Fruit fly (Drosophila melanogaster) whole organism, embryonic: Measurements from ENCODE around the gene CG6432.

Experiments
- Antp ChIP-seq: fragments of 200-800 bp; sonication (Bioruptor generic); optimal IDR thresholded peaks from 3 replicates; lab custom pipeline; 2016; ENCODE audit warnings: missing biosample characterization, missing genetic modification characterization
- Awh ChIP-seq: fragments of 200-800 bp; sonication (Bioruptor generic); IDR thresholded peaks from 2 replicates; pipeline ENCODE4, ENCODE4 v1.3.6; 2022; ENCODE audit warnings: missing biosample characterization, missing genetic modification characterization
- B-H1 ChIP-seq: fragments of 200-800 bp; sonication (Bioruptor generic); IDR thresholded peaks from 3 replicates; pipeline ENCODE4 v1.3.6; 2022; ENCODE audit warnings: missing biosample characterization, missing genetic modification characterization
- C15 ChIP-seq: fragments of 200-800 bp; sonication (Bioruptor generic); IDR thresholded peaks from 3 replicates; pipeline ENCODE4 v1.3.6; 2022; ENCODE audit warnings: missing biosample characterization, missing genetic modification characterization
- CG10959 ChIP-seq: fragments of 200-800 bp; sonication (Bioruptor generic); IDR thresholded peaks from 2 replicates; pipeline ENCODE4 v1.3.6; 2022; ENCODE audit warnings: missing biosample characterization, missing genetic modification characterization
- CG11723 ChIP-seq: fragments of 200-800 bp; sonication (Bioruptor generic); optimal IDR thresholded peaks from 2 replicates; lab custom pipeline; 2017; ENCODE audit warnings: missing biosample characterization, mild to moderate bottlenecking, missing genetic modification characterization
- CG12769 ChIP-seq: fragments of 200-800 bp; sonication (Bioruptor generic); optimal IDR thresholded peaks from 2 replicates; lab custom pipeline; 2019; ENCODE audit warnings: missing biosample characterization, mild to moderate bottlenecking, missing genetic modification characterization, moderate library complexity
- CG14014 ChIP-seq: fragments of 200-800 bp; sonication (Bioruptor generic); IDR thresholded peaks from 2 replicates; pipeline ENCODE4 v1.3.6; 2022; ENCODE audit warnings: missing biosample characterization, missing genetic modification characterization
- CG14860 ChIP-seq: fragments of 200-800 bp; sonication (Bioruptor generic); IDR thresholded peaks from 3 replicates; pipeline ENCODE4 v1.3.6; 2022; ENCODE audit warnings: missing biosample characterization, missing genetic modification characterization; ENCODE audit not compliant: partially characterized antibody
- CG2889 ChIP-seq: fragments of 200-800 bp; sonication (Bioruptor generic); IDR thresholded peaks from 3 replicates; pipeline ENCODE4 v1.3.6; 2022; ENCODE audit warnings: missing biosample characterization, missing genetic modification characterization
- CG30020 ChIP-seq: fragments of 200-800 bp; optimal IDR thresholded peaks from 2 replicates; lab custom pipeline; 2019; ENCODE audit warnings: missing biosample characterization, mild to moderate bottlenecking, missing genetic modification characterization, moderate library complexity
- CG32532 ChIP-seq: fragments of 200-800 bp; sonication (Bioruptor generic); IDR thresholded peaks from 2 replicates; pipeline ENCODE4 v1.3.6; 2022; ENCODE audit warnings: missing biosample characterization, missing genetic modification characterization
- CG3838 ChIP-seq: fragments of 200-800 bp; sonication (Bioruptor generic); optimal IDR thresholded peaks from 3 replicates; lab custom pipeline; 2016; ENCODE audit warnings: missing biosample characterization, missing genetic modification characterization
- CG6272 ChIP-seq: fragments of 200-800 bp; sonication (Bioruptor generic); IDR thresholded peaks from 2 replicates; pipeline ENCODE4 v1.3.6; 2022; ENCODE audit warnings: missing biosample characterization, missing genetic modification characterization
- CG8281 ChIP-seq: fragments of 200-800 bp; sonication (Bioruptor generic); optimal IDR thresholded peaks from 2 replicates; lab custom pipeline; 2018; ENCODE audit warnings: missing biosample characterization, mild to moderate bottlenecking, missing genetic modification characterization, moderate library complexity
- CrebB ChIP-seq: fragments of 200-800 bp; sonication (Bioruptor generic); optimal IDR thresholded peaks from 3 replicates; lab custom pipeline; 2018; ENCODE audit warnings: missing biosample characterization, mild to moderate bottlenecking, missing genetic modification characterization
- Dfd ChIP-seq, 2 experiments: fragments of >200 bp; optimal IDR thresholded peaks; 2 replicates each; lab custom pipeline; 2017; ENCODE audit warnings: missing biosample characterization in 2 of 2, missing genetic modification characterization in 2 of 2
- ERR ChIP-seq: fragments of 200-800 bp; sonication (Bioruptor generic); optimal IDR thresholded peaks from 2 replicates; lab custom pipeline; 2016; ENCODE audit warnings: missing biosample characterization, missing genetic modification characterization
- Ets97D ChIP-seq: fragments of 200-800 bp; sonication (Bioruptor generic); optimal IDR thresholded peaks from 3 replicates; lab custom pipeline; 2016; ENCODE audit warnings: missing biosample characterization, missing genetic modification characterization
- Gug ChIP-seq: fragments of 200-800 bp; sonication (Bioruptor generic); IDR thresholded peaks from 4 replicates; pipeline ENCODE4 v1.3.6; 2022; ENCODE audit warnings: missing biosample characterization, missing genetic modification characterization
- HLH3B ChIP-seq: fragments of 200-800 bp; sonication (Bioruptor generic); IDR thresholded peaks from 2 replicates; pipeline ENCODE4 v1.3.6; 2022; ENCODE audit warnings: missing biosample characterization, missing genetic modification characterization
- Hr3 ChIP-seq: fragments of 200-800 bp; sonication (Bioruptor generic); optimal IDR thresholded peaks from 3 replicates; lab custom pipeline; 2016; ENCODE audit warnings: missing biosample characterization, missing genetic modification characterization
- Lhr ChIP-seq: fragments of 200-800 bp; sonication (Bioruptor generic); optimal IDR thresholded peaks from 3 replicates; lab custom pipeline; 2017; ENCODE audit warnings: mild to moderate bottlenecking, missing biosample characterization, missing genetic modification reagents, missing genetic modification characterization
- MTF-1 ChIP-seq: fragments of 200-800 bp; sonication (Bioruptor generic); optimal IDR thresholded peaks from 2 replicates; lab custom pipeline; 2018; ENCODE audit warnings: missing biosample characterization, mild to moderate bottlenecking, missing genetic modification characterization, borderline replicate concordance
- Myb ChIP-seq: fragments of 200-800 bp; sonication (Bioruptor generic); optimal IDR thresholded peaks from 2 replicates; lab custom pipeline; 2016; ENCODE audit warnings: missing biosample characterization, missing genetic modification characterization
- NC2β ChIP-seq: fragments of 200-800 bp; sonication (Bioruptor generic); optimal IDR thresholded peaks from 2 replicates; lab custom pipeline; 2016; ENCODE audit warnings: missing biosample characterization, missing genetic modification characterization
- Neu2 ChIP-seq: fragments of 200-800 bp; sonication (Bioruptor generic); optimal IDR thresholded peaks from 3 replicates; lab custom pipeline; 2016; ENCODE audit warnings: missing biosample characterization, missing genetic modification characterization, borderline replicate concordance
- Oli ChIP-seq: fragments of 200-800 bp; sonication (Bioruptor generic); optimal IDR thresholded peaks from 2 replicates; lab custom pipeline; 2018; ENCODE audit warnings: missing biosample characterization, mild to moderate bottlenecking, missing genetic modification characterization, moderate library complexity
- Sox102F ChIP-seq: fragments of 200-800 bp; sonication (Bioruptor generic); optimal IDR thresholded peaks from 2 replicates; lab custom pipeline; 2018; ENCODE audit warnings: missing biosample characterization, mild to moderate bottlenecking, missing genetic modification characterization, moderate library complexity
- al ChIP-seq: fragments of 200-800 bp; sonication (Bioruptor generic); IDR thresholded peaks from 2 replicates; pipeline ENCODE4 v1.3.6; 2022; ENCODE audit warnings: missing biosample characterization, missing genetic modification characterization
- ash1 ChIP-seq: fragments of 200-800 bp; sonication (Bioruptor generic); optimal IDR thresholded peaks from 2 replicates; lab custom pipeline; 2018; ENCODE audit warnings: missing biosample characterization, mild to moderate bottlenecking, missing genetic modification characterization
- bcd ChIP-seq: fragments of 200-800 bp; sonication (Bioruptor generic); optimal IDR thresholded peaks from 2 replicates; lab custom pipeline; 2017; ENCODE audit warnings: missing biosample characterization, mild to moderate bottlenecking, missing genetic modification characterization
- cas ChIP-seq: fragments of 200-800 bp; sonication (Bioruptor generic); IDR thresholded peaks from 2 replicates; pipeline ENCODE4 v1.3.6; 2022; ENCODE audit warnings: missing biosample characterization, missing genetic modification characterization
- chinmo ChIP-seq: fragments of 200-800 bp; sonication (Bioruptor generic); IDR thresholded peaks from 4 replicates; pipeline ENCODE4 v1.3.6; 2022; ENCODE audit warnings: missing biosample characterization, missing genetic modification characterization; ENCODE audit not compliant: partially characterized antibody
- gcm ChIP-seq: fragments of 200-800 bp; sonication (Bioruptor generic); optimal IDR thresholded peaks from 2 replicates; lab custom pipeline; 2019; ENCODE audit warnings: missing biosample characterization, mild to moderate bottlenecking, missing genetic modification characterization, moderate library complexity
- hb ChIP-seq: fragments of 200-800 bp; sonication (Bioruptor generic); IDR thresholded peaks from 3 replicates; pipeline ENCODE4 v1.3.6; 2022; ENCODE audit warnings: missing biosample characterization, missing genetic modification characterization; ENCODE audit not compliant: partially characterized antibody
- hth ChIP-seq: fragments of >200 bp; optimal IDR thresholded peaks from 2 replicates; lab custom pipeline; 2017; ENCODE audit warnings: inconsistent platforms
- lmd ChIP-seq: fragments of 200-800 bp; sonication (Bioruptor generic); IDR thresholded peaks from 2 replicates; pipeline ENCODE4 v1.3.6; 2022; ENCODE audit warnings: missing biosample characterization, missing genetic modification characterization
- lov ChIP-seq, 2 experiments: fragments of 200-800 bp in 1 of 2; fragments of >200 bp in 1 of 2; sonication (Bioruptor generic) in 1 of 2; IDR thresholded peaks in 1 of 2; optimal IDR thresholded peaks in 1 of 2; 2 replicates in 1 of 2; 3 replicates in 1 of 2; pipeline versions ENCODE4 v1.3.6 to Lab custom; 2017 to 2022; ENCODE audit warnings: missing biosample characterization in 1 of 2, missing genetic modification characterization in 1 of 2
- org-1 ChIP-seq: fragments of 200-800 bp; sonication (Bioruptor generic); optimal IDR thresholded peaks from 2 replicates; lab custom pipeline; 2017; ENCODE audit warnings: missing biosample characterization, missing genetic modification characterization
- pb ChIP-seq: fragments of 200-800 bp; sonication (Bioruptor generic); optimal IDR thresholded peaks from 3 replicates; lab custom pipeline; 2016; ENCODE audit warnings: missing biosample characterization, missing genetic modification characterization
- sens ChIP-seq: fragments of 200-800 bp; sonication (Bioruptor generic); peaks from one replicate; lab custom pipeline; 2016; ENCODE audit warnings: missing biosample characterization, missing genetic modification characterization
- sisA ChIP-seq: fragments of 200-800 bp; sonication (Bioruptor generic); IDR thresholded peaks from 2 replicates; pipeline ENCODE4 v1.3.6; 2022; ENCODE audit warnings: missing biosample characterization, missing genetic modification characterization
- stwl ChIP-seq: fragments of 200-800 bp; sonication (Bioruptor generic); optimal IDR thresholded peaks from 3 replicates; lab custom pipeline; 2018; ENCODE audit warnings: missing biosample characterization, mild to moderate bottlenecking, missing genetic modification characterization, moderate library complexity
- sug ChIP-seq: fragments of 200-800 bp; optimal IDR thresholded peaks from 2 replicates; lab custom pipeline; 2019; ENCODE audit warnings: missing biosample characterization, mild to moderate bottlenecking, missing genetic modification characterization, moderate library complexity
- tio ChIP-seq: fragments of 200-800 bp; sonication (Bioruptor generic); optimal IDR thresholded peaks from 2 replicates; lab custom pipeline; 2017; ENCODE audit warnings: missing biosample characterization, missing genetic modification characterization, inconsistent platforms
- zfh1 ChIP-seq: fragments of 200-800 bp; sonication (Bioruptor generic); IDR thresholded peaks from 3 replicates; pipeline ENCODE4 v1.3.6; 2022; ENCODE audit warnings: missing biosample characterization, missing genetic modification characterization
- zfh2 ChIP-seq: fragments of 200-800 bp; sonication (Bioruptor generic); optimal IDR thresholded peaks from 2 replicates; lab custom pipeline; 2016; ENCODE audit warnings: missing biosample characterization, missing genetic modification characterization

Gene CG6432

dm6 chr3R:24318217-24319082, 18.3 kb upstream of the CG6432 start, which contains the start of the genes Nab2 and BRWD3 (continued):
- TF ChIP-seq CG3838 (GFP tag; lab: Kevin White, UChicago) (no peak), CG14014 (GFP tag; lab: Robert Waterston, UW) (peak; percentile 51; the same call in 1 of the 2 replicates), cas (no peak), Gug (peak; percentile 29; the same call in 1 of the 4 replicates), Dfd (GFP tag; optimal IDR thresholded peaks at IDR 0.05; lab: Kevin White, UChicago) (no peak), MTF-1 (no peak), C15 (GFP tag; lab: Robert Waterston, UW) (no peak), ash1 (GFP tag; lab: Kevin White, UChicago) (no peak), Antp (GFP tag; lab: Kevin White, UChicago) (no peak), HLH3B (GFP tag; lab: Robert Waterston, UW) (peak; percentile 29; the same call in 1 of the 2 replicates), tio (GFP tag; lab: Kevin White, UChicago) (no peak), sug (tag; lab: Kevin White, UChicago) (no peak), CG14860 (GFP tag; lab: Robert Waterston, UW) (peak; percentile 42; the same call in 2 of the 3 replicates), CrebB (tag; lab: Kevin White, UChicago) (no peak), CG12769 (tag; lab: Kevin White, UChicago) (no peak), Ets97D (peak; percentile 19), NC2β (GFP tag; lab: Kevin White, UChicago) (no peak), al (GFP tag; lab: Robert Waterston, UW) (0 out of 2 replicates have a peak, but pooled peaks have one; percentile 34), pb (GFP tag; lab: Kevin White, UChicago) (no peak), Myb (GFP tag; lab: Kevin White, UChicago) (no peak), chinmo (GFP tag; lab: Robert Waterston, UW) (peak; percentile 45; the same call in 1 of the 4 replicates), sens (GFP tag; lab: Kevin White, UChicago) (peak; percentile 84), lmd (GFP tag; lab: Robert Waterston, UW) (peak; percentile 22; the same call in 1 of the 2 replicates), sisA (GFP tag; lab: Robert Waterston, UW) (peak; percentile 11; the same call in 1 of the 2 replicates), zfh2 (peak; percentile 25), CG2889 (GFP tag; lab: Robert Waterston, UW) (no peak), stwl (tag; lab: Kevin White, UChicago) (peak; percentile 23), Awh (no peak), Sox102F (no peak), Oli (tag; lab: Kevin White, UChicago) (no peak), CG10959 (GFP tag; lab: Robert Waterston, UW) (no peak), hth (no peak), CG6272 (GFP tag; lab: Robert Waterston, UW) (0 out of 2 replicates have a peak, but pooled peaks have one; percentile 6), ERR (GFP tag; lab: Kevin White, UChicago) (no peak), Neu2 (GFP tag; lab: Kevin White, UChicago) (no peak), Hr3 (GFP tag; lab: Kevin White, UChicago) (peak; percentile 43), CG8281 (tag; lab: Kevin White, UChicago) (no peak), org-1 (GFP tag; lab: Kevin White, UChicago) (no peak), B-H1 (GFP tag; lab: Robert Waterston, UW) (no peak), CG32532 (peak; percentile 49; the same call in 1 of the 2 replicates), bcd (peak; percentile 22), hb (peak; percentile 59; the same call in 1 of the 3 replicates), gcm (GFP tag; lab: Kevin White, UChicago) (no peak), lov (optimal IDR thresholded peaks at IDR 0.05; lab: Kevin White, UChicago) (no peak), lov (GFP tag; IDR thresholded peaks at IDR 0.05; lab: Robert Waterston, UW) (0 out of 3 replicates have a peak, but pooled peaks have one; percentile 17), CG30020 (tag; lab: Kevin White, UChicago) (peak; percentile 58), zfh1 (GFP tag; lab: Robert Waterston, UW) (0 out of 3 replicates have a peak, but pooled peaks have one; percentile 37), CG11723 (no peak), Lhr (GFP tag; lab: Kevin White, UChicago) (no peak)
